Worm (Caenorhabditis elegans) whole organism, L3 larva: Measurements from ENCODE around the gene sri-66.

ENCODE experiments used
- ZK546.5 ChIP-seq: sonication (generic microtip); optimal IDR thresholded peaks from 2 replicates; lab custom pipeline; 2017; ENCODE audit warnings: missing biosample characterization, missing genetic modification characterization
- ama-1 ChIP-seq: fragments of 150-350 bp; optimal IDR thresholded peaks from 2 replicates; lab custom pipeline; 2018
- ceh-16 ChIP-seq: sonication (generic microtip); optimal IDR thresholded peaks from 2 replicates; lab custom pipeline; 2017; ENCODE audit warnings: missing biosample characterization, missing genetic modification characterization
- ceh-28 ChIP-seq: fragments of 150-350 bp; optimal IDR thresholded peaks from 2 replicates; lab custom pipeline; 2014; ENCODE audit warnings: missing biosample characterization, missing genetic modification reagents, missing genetic modification characterization
- ceh-82 ChIP-seq: fragments of 150-350 bp; optimal IDR thresholded peaks from 2 replicates; lab custom pipeline; 2014; ENCODE audit warnings: missing biosample characterization, missing genetic modification characterization
- ceh-9 ChIP-seq: sonication (generic microtip); optimal IDR thresholded peaks from 2 replicates; lab custom pipeline; 2018; ENCODE audit warnings: missing biosample characterization, missing genetic modification characterization
- daf-12 ChIP-seq: fragments of 150-350 bp; optimal IDR thresholded peaks from 2 replicates; lab custom pipeline; 2014; ENCODE audit warnings: missing biosample characterization, missing genetic modification reagents, missing genetic modification characterization
- egl-27 ChIP-seq: sonication (generic microtip); optimal IDR thresholded peaks from 4 replicates; lab custom pipeline; 2017; ENCODE audit warnings: missing biosample characterization, missing genetic modification reagents, missing genetic modification characterization
- egl-5 ChIP-seq: fragments of 150-350 bp; optimal IDR thresholded peaks from 2 replicates; lab custom pipeline; 2017; ENCODE audit warnings: missing biosample characterization, missing genetic modification reagents, missing genetic modification characterization, inconsistent platforms
- elt-1 ChIP-seq: fragments of 150-350 bp; optimal IDR thresholded peaks from 2 replicates; lab custom pipeline; 2014; ENCODE audit warnings: missing biosample characterization, missing genetic modification characterization
- elt-2 ChIP-seq: sonication (generic microtip); optimal IDR thresholded peaks from 2 replicates; lab custom pipeline; 2016; ENCODE audit warnings: missing genetic modification reagents, mild to moderate bottlenecking, missing genetic modification characterization, missing compliant biosample characterization
- elt-3 ChIP-seq, 3 experiments: fragments of 150-350 bp in 1 of 3; sonication (generic microtip) in 2 of 3; optimal IDR thresholded peaks; 2 replicates in 2 of 3; 4 replicates in 1 of 3; lab custom pipeline; 2014 to 2017; ENCODE audit warnings: missing biosample characterization in 3 of 3, missing genetic modification characterization in 3 of 3
- eor-1 ChIP-seq, 2 experiments: fragments of 150-350 bp; optimal IDR thresholded peaks; 2 replicates each; lab custom pipeline; 2014 to 2018; ENCODE audit warnings: missing biosample characterization in 2 of 2, missing genetic modification characterization in 2 of 2
- fkh-10 ChIP-seq: sonication (generic microtip); optimal IDR thresholded peaks from 2 replicates; lab custom pipeline; 2017; ENCODE audit warnings: missing biosample characterization, missing genetic modification reagents, missing genetic modification characterization
- fkh-2 ChIP-seq: fragments of 150-350 bp; optimal IDR thresholded peaks from 2 replicates; lab custom pipeline; 2014; ENCODE audit warnings: missing biosample characterization, missing genetic modification reagents, missing genetic modification characterization
- fos-1 ChIP-seq: fragments of 150-350 bp; optimal IDR thresholded peaks from 2 replicates; lab custom pipeline; 2014; ENCODE audit warnings: missing biosample characterization, missing genetic modification characterization
- hmg-11 ChIP-seq: sonication (generic microtip); optimal IDR thresholded peaks from 2 replicates; lab custom pipeline; 2016; ENCODE audit warnings: missing genetic modification characterization, missing compliant biosample characterization
- lin-15B ChIP-seq: fragments of 150-350 bp; optimal IDR thresholded peaks from 2 replicates; lab custom pipeline; 2014; ENCODE audit warnings: missing biosample characterization, missing genetic modification characterization
- lin-39 ChIP-seq: fragments of 150-350 bp; optimal IDR thresholded peaks from 2 replicates; lab custom pipeline; 2018; ENCODE audit warnings: missing biosample characterization, missing genetic modification reagents, missing genetic modification characterization
- mml-1 ChIP-seq: fragments of 150-350 bp; sonication (generic microtip); optimal IDR thresholded peaks from 3 replicates; lab custom pipeline; 2014; ENCODE audit warnings: missing biosample characterization, missing genetic modification characterization
- nfya-1 ChIP-seq: sonication (generic microtip); optimal IDR thresholded peaks from 2 replicates; lab custom pipeline; 2017; ENCODE audit warnings: missing genetic modification characterization, mild to moderate bottlenecking, missing compliant biosample characterization, antibody characterized with exemption, moderate library complexity; ENCODE audit not compliant: insufficient read depth
- nhr-11 ChIP-seq: fragments of 150-350 bp; optimal IDR thresholded peaks from 2 replicates; lab custom pipeline; 2014; ENCODE audit warnings: missing biosample characterization, missing genetic modification characterization
- nhr-12 ChIP-seq: fragments of 150-350 bp; optimal IDR thresholded peaks from 2 replicates; lab custom pipeline; 2014; ENCODE audit warnings: missing biosample characterization, missing genetic modification characterization
- nhr-23 ChIP-seq: fragments of 150-350 bp; optimal IDR thresholded peaks from 2 replicates; lab custom pipeline; 2014; ENCODE audit warnings: missing biosample characterization, missing genetic modification reagents, missing genetic modification characterization
- nhr-28 ChIP-seq: fragments of 150-350 bp; optimal IDR thresholded peaks from 2 replicates; lab custom pipeline; 2014; ENCODE audit warnings: missing biosample characterization, missing genetic modification characterization
- nhr-67 ChIP-seq: fragments of 150-350 bp; optimal IDR thresholded peaks from 2 replicates; lab custom pipeline; 2014; ENCODE audit warnings: missing biosample characterization, missing genetic modification characterization
- nhr-76 ChIP-seq: fragments of 150-350 bp; sonication (generic microtip); optimal IDR thresholded peaks from 5 replicates; lab custom pipeline; 2014; ENCODE audit warnings: missing biosample characterization, missing genetic modification characterization
- nhr-77 ChIP-seq: fragments of 150-350 bp; optimal IDR thresholded peaks from 2 replicates; lab custom pipeline; 2014; ENCODE audit warnings: missing biosample characterization, missing genetic modification characterization
- pha-4 ChIP-seq: fragments of 150-350 bp; optimal IDR thresholded peaks from 2 replicates; lab custom pipeline; 2014; ENCODE audit warnings: missing biosample characterization, missing genetic modification reagents, missing genetic modification characterization
- pqm-1 ChIP-seq: fragments of 150-350 bp; optimal IDR thresholded peaks from 2 replicates; lab custom pipeline; 2017; ENCODE audit warnings: missing biosample characterization, missing genetic modification characterization, inconsistent platforms
- snpc-4 ChIP-seq: fragments of 150-350 bp; optimal IDR thresholded peaks from 2 replicates; lab custom pipeline; 2014; ENCODE audit warnings: missing biosample characterization, missing genetic modification characterization
- tbx-2 ChIP-seq: sonication (generic microtip); optimal IDR thresholded peaks from 2 replicates; lab custom pipeline; 2016; ENCODE audit warnings: mild to moderate bottlenecking, missing genetic modification characterization, missing compliant biosample characterization
- unc-39 ChIP-seq: sonication (generic microtip); optimal IDR thresholded peaks from 4 replicates; lab custom pipeline; 2017; ENCODE audit warnings: missing biosample characterization, missing genetic modification characterization
- unc-62 ChIP-seq: fragments of 150-350 bp; sonication (generic microtip); optimal IDR thresholded peaks from 4 replicates; lab custom pipeline; 2014; ENCODE audit warnings: missing biosample characterization, missing genetic modification reagents, missing genetic modification characterization
- zag-1 ChIP-seq: fragments of 150-350 bp; optimal IDR thresholded peaks from 2 replicates; lab custom pipeline; 2014; ENCODE audit warnings: missing biosample characterization, missing genetic modification characterization
- ztf-11 ChIP-seq: fragments of 150-350 bp; optimal IDR thresholded peaks from 2 replicates; lab custom pipeline; 2014; ENCODE audit warnings: missing biosample characterization, missing genetic modification characterization

The sri-66 gene

ce11 chrV:17042263-17042662 is 17.8 kb upstream of the sri-66 start, which contains the start of gene hpo-33:
Gene hpo-33 (plus strand): TSS chrV:17042563.
- TF ChIP-seq egl-27 (tag; lab: Kevin White, UChicago), result no peak
- TF ChIP-seq zag-1 (tag; lab: Kevin White, UChicago), result no peak
- TF ChIP-seq ama-1 (lab: Kevin White, UChicago), result no peak
- TF ChIP-seq nhr-12 (tag; lab: Kevin White, UChicago), result no peak
- TF ChIP-seq elt-2 (tag; lab: Kevin White, UChicago), result no peak
- no peak for TF ChIP-seq nhr-11 (tag; lab: Kevin White, UChicago)
- TF ChIP-seq ceh-82, result no peak
- no peak for TF ChIP-seq pqm-1 (tag; lab: Kevin White, UChicago)

- TF ChIP-seq elt-3 (tag; optimal IDR thresholded peaks at IDR 0.05; lab: Kevin White, UChicago), result no peak
- TF ChIP-seq tbx-2 (tag; lab: Kevin White, UChicago), result no peak
- TF ChIP-seq fos-1 (tag; lab: Kevin White, UChicago), result no peak
- TF ChIP-seq ZK546.5 (tag; lab: Kevin White, UChicago), result no peak
- TF ChIP-seq hmg-11 (tag; lab: Kevin White, UChicago), result no peak
- no peak for TF ChIP-seq nhr-23 (tag; lab: Kevin White, UChicago)
- TF ChIP-seq zag-1 (tag; lab: Kevin White, UChicago), result no peak
- TF ChIP-seq nfya-1 (tag; lab: Kevin White, UChicago), result no peak
- no peak for TF ChIP-seq lin-39 (tag; lab: Kevin White, UChicago)
- no peak for TF ChIP-seq ceh-82
Observed at ce11 chrV:17044500-17044899, 15.6 kb upstream of the sri-66 start, which contains the start of gene F28B1.2. Gene F28B1.2 (plus strand): TSS chrV:17044800.

- TF ChIP-seq snpc-4 (tag; lab: Kevin White, UChicago) (no peak), nhr-67 (tag; lab: Kevin White, UChicago) (no peak), ceh-28 (tag; lab: Kevin White, UChicago) (no peak), ZK546.5 (tag; lab: Kevin White, UChicago) (no peak), nhr-12 (tag; lab: Kevin White, UChicago) (no peak), elt-1 (tag; lab: Kevin White, UChicago) (no peak), eor-1 (tag; optimal IDR thresholded peaks at IDR 0.05; lab: Kevin White, UChicago) (no peak), fkh-2 (tag; lab: Kevin White, UChicago) (no peak), nhr-23 (tag; lab: Kevin White, UChicago) (no peak), nhr-77 (tag; lab: Kevin White, UChicago) (no peak), mml-1 (tag; lab: Kevin White, UChicago) (no peak), tbx-2 (tag; lab: Kevin White, UChicago) (no peak), unc-39 (tag; lab: Kevin White, UChicago) (no peak), unc-62 (GFP tag; lab: Kevin White, UChicago) (no peak), zag-1 (tag; lab: Kevin White, UChicago) (no peak)
Observed at ce11 chrV:17061585-17061984, 1.5 kb downstream of the sri-66 start, which contains the start of gene F28B1.9. Gene F28B1.9 (plus strand): TSS chrV:17061885.

- no peak for TF ChIP-seq nfya-1 (tag; lab: Kevin White, UChicago)
- TF ChIP-seq ztf-11 (tag; lab: Kevin White, UChicago), result no peak
- no peak for TF ChIP-seq fkh-2 (tag; lab: Kevin White, UChicago)
- TF ChIP-seq pha-4, result no peak
- no peak for TF ChIP-seq ceh-82
- TF ChIP-seq fos-1 (tag; lab: Kevin White, UChicago), result no peak
- no peak for TF ChIP-seq fkh-10
- no peak for TF ChIP-seq nhr-12 (tag; lab: Kevin White, UChicago)
- TF ChIP-seq ceh-28 (tag; lab: Kevin White, UChicago), result no peak
Observed at ce11 chrV:17064676-17065075, 4.6 kb downstream of the sri-66 start, which contains the start of gene srh-255. Gene srh-255 (plus strand): TSS chrV:17064976.

- TF ChIP-seq nhr-23 (tag; lab: Kevin White, UChicago) (no peak), ceh-82 (no peak), daf-12 (tag; lab: Kevin White, UChicago) (no peak), nhr-76 (no peak), ceh-16 (tag; lab: Kevin White, UChicago) (no peak), ceh-9 (tag; lab: Kevin White, UChicago) (no peak), fos-1 (tag; lab: Kevin White, UChicago) (no peak), ceh-28 (tag; lab: Kevin White, UChicago) (no peak), nhr-11 (tag; lab: Kevin White, UChicago) (no peak), elt-1 (tag; lab: Kevin White, UChicago) (no peak), unc-39 (tag; lab: Kevin White, UChicago) (no peak), zag-1 (tag; lab: Kevin White, UChicago) (no peak), lin-15B (tag; lab: Kevin White, UChicago) (no peak), egl-5 (tag; lab: Kevin White, UChicago) (no peak), ztf-11 (tag; lab: Kevin White, UChicago) (no peak), nhr-28 (tag; lab: Kevin White, UChicago) (no peak)
Observed at ce11 chrV:17066634-17067033, 6.5 kb downstream of the sri-66 start.
